In the genomic region with DNA sequence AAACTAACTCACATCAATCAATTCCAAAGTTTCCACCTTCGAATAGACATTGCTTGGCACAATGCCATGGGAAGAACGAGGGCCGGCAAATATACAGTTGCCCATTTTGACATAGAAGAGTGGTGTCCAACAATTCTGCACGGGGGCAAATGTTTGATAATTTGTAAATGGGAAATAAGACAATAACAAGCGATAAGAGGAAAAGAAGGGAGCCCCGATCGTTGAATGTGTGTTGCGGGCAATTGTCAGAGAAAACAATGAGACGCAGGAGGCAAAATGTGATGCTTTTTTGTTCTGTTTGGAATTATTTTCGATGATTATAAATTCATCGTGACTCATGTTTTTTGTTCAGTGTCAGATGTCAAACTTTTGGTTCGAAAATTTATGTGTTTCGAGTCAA, we compare ENCODE assay signal across 2 worm cellular contexts.
A peak's percentile ranks its signal among the peaks of the same experiment; 100 is the strongest.
TF ChIP-seq lines count a peak whose summit lies in the region.

A gene (minus strand): TSS at position 280 of the 400 bp plus-strand sequence.

TF ChIP-seq in whole organism, L3 larva, 47 proteins besides CTCF, POLR2A, EP300 and RAD21:
- TF ChIP-seq ztf-11 (tag; optimal IDR thresholded peaks at IDR 0.05; lab: Kevin White, UChicago) (no peak), unc-62 (GFP tag; optimal IDR thresholded peaks at IDR 0.05; lab: Kevin White, UChicago) (no peak), fkh-10 (GFP tag; optimal IDR thresholded peaks at IDR 0.05; lab: Kevin White, UChicago) (no peak), elt-3 (tag; optimal IDR thresholded peaks at IDR 0.05; lab: Kevin White, UChicago) (no peak), ama-1 (optimal IDR thresholded peaks at IDR 0.05; lab: Kevin White, UChicago) (no peak), lsy-12 (tag; optimal IDR thresholded peaks at IDR 0.05; lab: Kevin White, UChicago) (no peak), pqm-1 (tag; optimal IDR thresholded peaks at IDR 0.05; lab: Kevin White, UChicago) (peak; percentile 47), ceh-82 (tag; optimal IDR thresholded peaks at IDR 0.05; lab: Kevin White, UChicago) (no peak), nhr-77 (tag; optimal IDR thresholded peaks at IDR 0.05; lab: Kevin White, UChicago) (no peak), elt-2 (tag; optimal IDR thresholded peaks at IDR 0.05; lab: Kevin White, UChicago) (peak; percentile 25), nhr-11 (tag; optimal IDR thresholded peaks at IDR 0.05; lab: Kevin White, UChicago) (no peak), egl-5 (tag; optimal IDR thresholded peaks at IDR 0.05; lab: Kevin White, UChicago) (no peak)

TF ChIP-seq in whole organism, L4 larva, 104 proteins besides CTCF, POLR2A, EP300 and RAD21:
- TF ChIP-seq ceh-28 (tag; optimal IDR thresholded peaks at IDR 0.05; lab: Kevin White, UChicago) (no peak), ztf-11 (tag; optimal IDR thresholded peaks at IDR 0.05; lab: Kevin White, UChicago) (no peak), mxl-3 (GFP tag; optimal IDR thresholded peaks at IDR 0.05; lab: Kevin White, UChicago) (no peak), nhr-48 (tag; optimal IDR thresholded peaks at IDR 0.05; lab: Kevin White, UChicago) (no peak), aha-1 (tag; lab: Kevin White, UChicago) (peak; percentile 24), daf-16 (GFP tag; optimal IDR thresholded peaks at IDR 0.05; lab: Kevin White, UChicago) (no peak), daf-16 (tag; optimal IDR thresholded peaks at IDR 0.05; lab: Kevin White, UChicago) (peak; percentile 80)
TF ChIP-seq in whole organism, L4 larva: peak in this region for 2.
